Worm (Caenorhabditis elegans): ENCODE results near the gene srw-130.
A peak's percentile ranks its signal among the peaks of the same experiment; 100 is the strongest.

srw-130 gene

DNA sequence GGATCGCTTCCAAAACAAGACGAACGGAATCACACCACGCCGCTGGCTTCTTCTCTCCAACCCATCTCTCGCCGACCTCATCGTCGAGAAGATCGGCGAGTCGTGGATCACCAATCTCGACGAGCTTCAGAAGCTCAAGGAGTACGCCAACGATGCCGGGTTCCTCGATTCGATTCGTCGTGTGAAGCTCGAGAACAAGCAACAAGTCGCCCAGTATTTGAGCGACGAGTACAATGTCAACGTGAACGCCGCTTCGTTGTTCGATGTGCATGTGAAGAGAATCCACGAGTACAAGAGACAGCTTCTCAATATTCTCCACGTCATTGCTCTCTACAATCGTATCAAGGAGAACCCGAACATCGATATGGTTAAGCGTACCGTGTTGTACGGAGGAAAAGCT is 34.9 kb upstream of the srw-130 start:
- TF ChIP-seq irx-1 (tag; optimal IDR thresholded peaks at IDR 0.05) (no peak), jun-1 (tag; optimal IDR thresholded peaks at IDR 0.05) (no peak), dpl-1 (GFP tag; optimal IDR thresholded peaks at IDR 0.05) (no peak), unc-30 (tag; optimal IDR thresholded peaks at IDR 0.05) (no peak), aha-1 (tag; optimal IDR thresholded peaks at IDR 0.05) (no peak), elt-2 (tag; optimal IDR thresholded peaks at IDR 0.05) (no peak), nhr-19 (GFP tag; conservative IDR thresholded peaks at IDR 0.05) (no peak), snpc-4 (tag; optimal IDR thresholded peaks at IDR 0.05) (no peak), ztf-11 (tag; optimal IDR thresholded peaks at IDR 0.05) (no peak), sptf-1 (tag; optimal IDR thresholded peaks at IDR 0.05) (no peak), sox-4 (tag; optimal IDR thresholded peaks at IDR 0.05) (no peak), nhr-47 (tag; optimal IDR thresholded peaks at IDR 0.05) (no peak), tlp-1 (tag; optimal IDR thresholded peaks at IDR 0.05) (no peak), mdl-1 (tag; optimal IDR thresholded peaks at IDR 0.05) (no peak), lin-39 (tag; optimal IDR thresholded peaks at IDR 0.05) (no peak)

DNA sequence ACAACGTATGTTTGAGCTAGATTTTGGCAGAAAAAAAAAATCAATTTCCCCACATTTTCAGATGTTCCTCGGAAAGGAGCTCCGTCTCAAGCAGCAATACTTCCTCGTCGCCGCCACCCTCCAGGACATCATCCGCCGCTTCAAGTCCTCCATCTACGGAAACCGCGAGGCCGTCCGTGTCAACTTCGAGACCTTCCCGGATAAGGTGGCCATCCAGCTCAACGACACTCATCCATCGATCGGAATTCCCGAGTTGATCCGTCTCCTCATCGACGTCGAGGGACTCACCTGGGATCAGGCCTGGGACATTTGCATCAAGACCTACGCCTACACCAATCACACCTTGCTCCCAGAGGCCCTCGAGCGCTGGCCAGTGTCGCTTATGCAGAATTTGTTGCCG is 34.0 kb upstream of the srw-130 start:
- TF ChIP-seq zag-1 (tag; optimal IDR thresholded peaks at IDR 0.05) = no peak
- no peak for TF ChIP-seq ama-1 (optimal IDR thresholded peaks at IDR 0.05)
- no peak for TF ChIP-seq dpl-1 (GFP tag; optimal IDR thresholded peaks at IDR 0.05)
- no peak for TF ChIP-seq ceh-90 (tag; optimal IDR thresholded peaks at IDR 0.05)
- TF ChIP-seq elt-3 (tag; optimal IDR thresholded peaks at IDR 0.05) = no peak
- TF ChIP-seq aly-2 (tag; optimal IDR thresholded peaks at IDR 0.05) = no peak
- TF ChIP-seq lsy-2 (tag; optimal IDR thresholded peaks at IDR 0.05) = no peak
- TF ChIP-seq blmp-1 (tag; optimal IDR thresholded peaks at IDR 0.05) = no peak
- no peak for TF ChIP-seq nhr-19 (GFP tag; conservative IDR thresholded peaks at IDR 0.05)
- no peak for TF ChIP-seq Y116A8C.19 (tag; optimal IDR thresholded peaks at IDR 0.05; ENCODE audit: borderline replicate concordance)
- TF ChIP-seq lin-13 (GFP tag; optimal IDR thresholded peaks at IDR 0.05) = no peak
- TF ChIP-seq grh-1 (GFP tag; IDR thresholded peaks at IDR 0.05) = no peak
- TF ChIP-seq ceh-63 (GFP tag; optimal IDR thresholded peaks at IDR 0.05) = no peak
- TF ChIP-seq pag-3 (tag; optimal IDR thresholded peaks at IDR 0.05; ENCODE audit: borderline replicate concordance, insufficient read depth) = no peak
- TF ChIP-seq ces-1 (GFP tag; optimal IDR thresholded peaks at IDR 0.05) = no peak
- no peak for TF ChIP-seq C16A3.4 (tag; optimal IDR thresholded peaks at IDR 0.05)
- TF ChIP-seq nhr-47 (tag; optimal IDR thresholded peaks at IDR 0.05) = no peak
- no peak for TF ChIP-seq mep-1 (tag; optimal IDR thresholded peaks at IDR 0.05)

DNA sequence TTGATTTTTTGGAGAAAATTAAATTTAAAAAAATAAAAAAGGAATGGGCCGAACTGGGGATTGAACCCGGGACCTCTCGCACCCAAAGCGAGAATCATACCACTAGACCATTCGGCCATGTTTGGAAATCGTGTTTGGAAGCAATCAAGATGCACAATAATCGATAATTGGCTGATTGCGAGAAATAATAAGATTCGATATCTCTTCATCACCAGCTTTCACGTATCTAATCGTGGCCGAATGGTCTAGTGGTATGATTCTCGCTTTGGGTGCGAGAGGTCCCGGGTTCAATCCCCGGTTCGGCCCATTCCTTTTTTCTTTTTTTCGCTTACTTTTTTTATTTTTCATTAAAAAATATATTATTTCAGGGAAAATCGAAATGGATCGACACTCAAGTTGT is 33.4 kb upstream of the srw-130 start:
- TF ChIP-seq nhr-85 (tag) = peak; percentile 36
- peak; percentile 15 for TF ChIP-seq nhr-71 (tag; optimal IDR thresholded peaks at IDR 0.05)
- no peak for TF ChIP-seq lin-39 (tag; optimal IDR thresholded peaks at IDR 0.05)

DNA sequence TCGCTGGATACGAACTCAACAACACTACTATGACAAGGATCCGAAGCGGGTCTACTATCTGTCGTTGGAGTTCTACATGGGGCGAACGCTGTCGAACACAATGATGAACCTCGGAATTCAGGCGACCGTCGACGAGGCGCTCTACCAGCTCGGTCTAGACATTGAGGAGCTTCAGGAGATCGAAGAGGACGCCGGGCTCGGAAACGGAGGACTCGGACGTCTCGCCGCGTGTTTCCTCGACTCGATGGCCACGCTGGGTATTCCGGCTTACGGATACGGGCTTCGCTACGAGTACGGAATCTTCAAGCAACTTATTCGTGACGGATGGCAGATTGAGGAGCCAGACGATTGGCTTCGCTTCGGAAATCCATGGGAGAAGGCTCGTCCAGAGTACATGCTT is 32.9 kb upstream of the srw-130 start:
- TF ChIP-seq lir-3 (tag; optimal IDR thresholded peaks at IDR 0.05; ENCODE audit: poor library complexity) = no peak
- TF ChIP-seq egl-27 (tag; optimal IDR thresholded peaks at IDR 0.05) = no peak
- TF ChIP-seq C16A3.4 (tag; optimal IDR thresholded peaks at IDR 0.05) = no peak
- no peak for TF ChIP-seq nhr-20 (tag; optimal IDR thresholded peaks at IDR 0.05)
- TF ChIP-seq lin-39 (tag; optimal IDR thresholded peaks at IDR 0.05) = no peak
- no peak for TF ChIP-seq unc-30 (tag; optimal IDR thresholded peaks at IDR 0.05)
- no peak for TF ChIP-seq ama-1 (optimal IDR thresholded peaks at IDR 0.05)
- TF ChIP-seq pag-3 (tag; optimal IDR thresholded peaks at IDR 0.05; ENCODE audit: borderline replicate concordance, insufficient read depth) = no peak

DNA sequence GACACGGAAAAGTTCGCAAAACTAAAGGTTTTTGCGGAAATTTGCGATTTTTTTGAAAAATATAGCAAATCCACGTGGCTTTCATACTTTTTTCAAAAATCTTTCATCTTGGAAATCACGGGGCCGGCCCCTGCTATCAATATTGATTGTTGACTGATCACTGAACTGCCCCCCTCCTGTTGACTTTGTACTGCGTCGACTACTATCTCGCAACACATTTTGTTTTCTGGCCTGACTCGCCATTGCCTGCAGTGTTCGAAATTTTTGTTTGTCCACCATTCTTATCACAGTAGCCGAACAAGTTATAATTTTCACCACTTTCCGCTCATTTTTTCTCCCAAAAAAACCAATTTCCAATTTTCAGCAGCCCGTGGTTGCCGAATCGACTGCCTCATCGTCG is 32.3 kb upstream of the srw-130 start:
- TF ChIP-seq mdl-1 (tag; optimal IDR thresholded peaks at IDR 0.05) = peak in 1 of 2 experiments; percentile 9
- no peak for TF ChIP-seq lir-3 (tag; optimal IDR thresholded peaks at IDR 0.05; ENCODE audit: poor library complexity)
- peak; percentile 6 for TF ChIP-seq nhr-71 (tag; optimal IDR thresholded peaks at IDR 0.05)

Measured in whole organism, L1 larva.